Worm (Caenorhabditis elegans): ENCODE results near the gene gpa-18.

- TF ChIP-seq nhr-237 (tag; optimal IDR thresholded peaks at IDR 0.05), result no peak
- TF ChIP-seq lsy-2 (tag; optimal IDR thresholded peaks at IDR 0.05), result no peak
- TF ChIP-seq snpc-4 (tag; optimal IDR thresholded peaks at IDR 0.05), result no peak
- TF ChIP-seq sem-2 (GFP tag; optimal IDR thresholded peaks at IDR 0.05), result no peak
- TF ChIP-seq nhr-12 (tag; optimal IDR thresholded peaks at IDR 0.05), result no peak
- TF ChIP-seq ces-1 (GFP tag; optimal IDR thresholded peaks at IDR 0.05), result no peak
- no peak for TF ChIP-seq ztf-11 (tag; optimal IDR thresholded peaks at IDR 0.05)
- TF ChIP-seq pha-4 (tag; optimal IDR thresholded peaks at IDR 0.05), result no peak
- TF ChIP-seq lin-13 (tag; optimal IDR thresholded peaks at IDR 0.05), result no peak
- no peak for TF ChIP-seq unc-120 (tag; optimal IDR thresholded peaks at IDR 0.05; ENCODE audit: poor library complexity, severe bottlenecking)
- TF ChIP-seq bed-3 (GFP tag; optimal IDR thresholded peaks at IDR 0.05), result no peak
Observed at ce11 chrIV:5206716-5207115, 11.3 kb upstream of the gpa-18 start.
